Worm (Caenorhabditis elegans): Measurements from ENCODE around the gene T10C6.15.
A peak's percentile ranks its signal among the peaks of the same experiment; 100 is the strongest.

The T10C6.15 gene

DNA sequence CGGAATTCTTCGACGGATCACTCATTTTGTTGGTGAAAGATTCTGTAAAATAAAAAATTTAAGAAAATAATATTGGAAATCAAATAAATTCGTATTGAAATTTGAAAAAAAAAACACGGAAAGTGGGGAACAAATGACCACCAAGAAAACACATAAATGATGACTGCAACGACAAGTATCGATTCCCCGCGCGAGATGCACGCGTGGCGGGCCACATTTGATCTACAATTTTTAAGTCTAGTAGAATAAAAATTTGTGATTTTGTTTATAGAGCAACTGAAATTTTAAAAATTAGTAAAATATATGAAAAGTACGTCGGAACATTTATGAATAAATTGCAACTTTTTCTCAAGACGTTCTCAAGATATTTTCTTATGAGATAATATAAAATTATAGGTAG is 9.3 kb upstream of the T10C6.15 start, which contains the start of gene F14H3.4:
Gene F14H3.4, minus strand, starts transcription at position 42 of the 400 bp plus-strand sequence.
- TF ChIP-seq flt-1 (GFP tag; IDR thresholded peaks at IDR 0.05) (no peak), ceh-36 (tag; optimal IDR thresholded peaks at IDR 0.05) (no peak), ceh-13 (GFP tag; optimal IDR thresholded peaks at IDR 0.05) (no peak), aly-1 (tag; optimal IDR thresholded peaks at IDR 0.05) (no peak), sea-1 (GFP tag; conservative IDR thresholded peaks at IDR 0.05) (no peak), ama-1 (optimal IDR thresholded peaks at IDR 0.05) (no peak), tbx-37 (GFP tag; conservative IDR thresholded peaks at IDR 0.05) (no peak), tbx-11 (GFP tag; IDR thresholded peaks at IDR 0.05) (no peak), B0310.2 (tag; optimal IDR thresholded peaks at IDR 0.05) (no peak), hnd-1 (tag; optimal IDR thresholded peaks at IDR 0.05) (no peak)

ce11 chrV:16053373-16053772 is 7.6 kb upstream of the T10C6.15 start, which contains the start of gene F14H3.3:
F14H3.3 (minus strand) TSS chrV:16053473.
- TF ChIP-seq F13C5.2 (tag; optimal IDR thresholded peaks at IDR 0.05) (no peak), ceh-13 (GFP tag; optimal IDR thresholded peaks at IDR 0.05) (no peak), hmbx-1 (tag; optimal IDR thresholded peaks at IDR 0.05) (no peak), flt-1 (GFP tag; IDR thresholded peaks at IDR 0.05) (no peak), scrt-1 (GFP tag; IDR thresholded peaks at IDR 0.05) (no peak), hmg-4 (GFP tag; optimal IDR thresholded peaks at IDR 0.05) (no peak), pes-1 (GFP tag; IDR thresholded peaks at IDR 0.05) (no peak)

DNA sequence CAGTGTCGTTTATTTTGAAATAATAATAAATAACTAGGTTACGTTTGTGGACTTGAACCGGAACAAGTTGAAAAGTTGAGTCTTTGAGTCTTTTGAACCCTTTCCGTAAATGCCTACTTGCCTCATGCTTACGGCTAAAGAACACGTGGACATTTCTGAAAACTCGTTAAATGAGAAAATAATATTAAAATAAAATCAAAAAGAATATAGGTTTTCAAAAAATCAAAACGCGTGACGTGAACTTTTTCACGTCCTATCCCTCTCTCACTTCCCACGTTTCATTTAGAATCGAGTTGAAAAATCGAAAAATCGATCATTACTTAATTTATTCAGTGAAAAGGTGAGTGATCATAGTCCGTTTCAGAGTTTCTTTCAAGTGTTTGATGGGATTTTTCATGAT is 3.4 kb upstream of the T10C6.15 start, which contains the start of gene best-12:
Gene best-12, plus strand, starts transcription at position 301 of the 400 bp plus-strand sequence.
- no peak for TF ChIP-seq ceh-36 (tag; optimal IDR thresholded peaks at IDR 0.05)
- TF ChIP-seq hmbx-1 (tag; optimal IDR thresholded peaks at IDR 0.05) = no peak
- no peak for TF ChIP-seq ets-7 (tag; optimal IDR thresholded peaks at IDR 0.05)
- no peak for TF ChIP-seq hnd-1 (tag; optimal IDR thresholded peaks at IDR 0.05)
- no peak for TF ChIP-seq ceh-13 (GFP tag; optimal IDR thresholded peaks at IDR 0.05)
- no peak for TF ChIP-seq F13C5.2 (tag; optimal IDR thresholded peaks at IDR 0.05)
- no peak for TF ChIP-seq sea-1 (GFP tag; conservative IDR thresholded peaks at IDR 0.05)
- TF ChIP-seq flt-1 (GFP tag; IDR thresholded peaks at IDR 0.05) = no peak
- TF ChIP-seq aly-1 (tag; optimal IDR thresholded peaks at IDR 0.05) = no peak
- no peak for TF ChIP-seq pes-1 (GFP tag; IDR thresholded peaks at IDR 0.05)
- no peak for TF ChIP-seq B0310.2 (tag; optimal IDR thresholded peaks at IDR 0.05)
- TF ChIP-seq ama-1 (optimal IDR thresholded peaks at IDR 0.05) = no peak
- no peak for TF ChIP-seq tra-4 (tag; optimal IDR thresholded peaks at IDR 0.05)
- no peak for TF ChIP-seq hmg-4 (GFP tag; optimal IDR thresholded peaks at IDR 0.05)
- TF ChIP-seq tbx-11 (GFP tag; IDR thresholded peaks at IDR 0.05) = no peak
- TF ChIP-seq tbx-37 (GFP tag; conservative IDR thresholded peaks at IDR 0.05) = no peak
- TF ChIP-seq scrt-1 (GFP tag; IDR thresholded peaks at IDR 0.05) = no peak

ce11 chrV:16047508-16047907 is 1.8 kb upstream of the T10C6.15 start, which contains the start of gene str-198:
str-198 (plus strand) TSS chrV:16047808.
- TF ChIP-seq hmg-4 (GFP tag; optimal IDR thresholded peaks at IDR 0.05) (no peak), tbx-11 (GFP tag; IDR thresholded peaks at IDR 0.05) (no peak), ets-7 (tag; optimal IDR thresholded peaks at IDR 0.05) (no peak), tra-4 (tag; optimal IDR thresholded peaks at IDR 0.05) (no peak), scrt-1 (GFP tag; IDR thresholded peaks at IDR 0.05) (no peak), hnd-1 (tag; optimal IDR thresholded peaks at IDR 0.05) (no peak), ceh-36 (tag; optimal IDR thresholded peaks at IDR 0.05) (no peak), aly-1 (tag; optimal IDR thresholded peaks at IDR 0.05) (no peak), F13C5.2 (tag; optimal IDR thresholded peaks at IDR 0.05) (no peak), ceh-13 (GFP tag; optimal IDR thresholded peaks at IDR 0.05) (no peak), pes-1 (GFP tag; IDR thresholded peaks at IDR 0.05) (no peak), sea-1 (GFP tag; conservative IDR thresholded peaks at IDR 0.05) (no peak), B0310.2 (tag; optimal IDR thresholded peaks at IDR 0.05) (no peak), flt-1 (GFP tag; IDR thresholded peaks at IDR 0.05) (no peak), tbx-37 (GFP tag; conservative IDR thresholded peaks at IDR 0.05) (no peak)

ce11 chrV:16047052-16047451 is 1.3 kb upstream of the T10C6.15 start:
- 0 out of 2 replicates have a peak, but pooled peaks have one; percentile 7 for TF ChIP-seq tbx-11 (GFP tag; IDR thresholded peaks at IDR 0.05)
- TF ChIP-seq flt-1 (GFP tag; IDR thresholded peaks at IDR 0.05) = no peak
- no peak for TF ChIP-seq ceh-13 (GFP tag; optimal IDR thresholded peaks at IDR 0.05)
- TF ChIP-seq hmbx-1 (tag; optimal IDR thresholded peaks at IDR 0.05) = no peak
- no peak for TF ChIP-seq B0310.2 (tag; optimal IDR thresholded peaks at IDR 0.05)
- TF ChIP-seq F13C5.2 (tag; optimal IDR thresholded peaks at IDR 0.05) = no peak

- TF ChIP-seq hmbx-1 (tag; optimal IDR thresholded peaks at IDR 0.05) = no peak
- TF ChIP-seq ceh-13 (GFP tag; optimal IDR thresholded peaks at IDR 0.05) = no peak
- no peak for TF ChIP-seq tbx-37 (GFP tag; conservative IDR thresholded peaks at IDR 0.05)
- no peak for TF ChIP-seq hmg-4 (GFP tag; optimal IDR thresholded peaks at IDR 0.05)
- TF ChIP-seq aly-1 (tag; optimal IDR thresholded peaks at IDR 0.05) = no peak
- TF ChIP-seq F13C5.2 (tag; optimal IDR thresholded peaks at IDR 0.05) = no peak
- no peak for TF ChIP-seq B0310.2 (tag; optimal IDR thresholded peaks at IDR 0.05)
- TF ChIP-seq tra-4 (tag; optimal IDR thresholded peaks at IDR 0.05) = no peak
- no peak for TF ChIP-seq flt-1 (GFP tag; IDR thresholded peaks at IDR 0.05)
- no peak for TF ChIP-seq hnd-1 (tag; optimal IDR thresholded peaks at IDR 0.05)
- no peak for TF ChIP-seq pes-1 (GFP tag; IDR thresholded peaks at IDR 0.05)
- TF ChIP-seq ceh-36 (tag; optimal IDR thresholded peaks at IDR 0.05) = no peak
- TF ChIP-seq tbx-11 (GFP tag; IDR thresholded peaks at IDR 0.05) = no peak
- no peak for TF ChIP-seq ama-1 (optimal IDR thresholded peaks at IDR 0.05)
- TF ChIP-seq scrt-1 (GFP tag; IDR thresholded peaks at IDR 0.05) = no peak
These were observed 833 bp upstream of the T10C6.15 start, which contains the start of gene ZK285.2 for ce11 chrV:16046573-16046972. ZK285.2 (plus strand) TSS chrV:16046873.

- TF ChIP-seq hnd-1 (tag; optimal IDR thresholded peaks at IDR 0.05) (no peak), tbx-37 (GFP tag; conservative IDR thresholded peaks at IDR 0.05) (no peak), sea-1 (GFP tag; conservative IDR thresholded peaks at IDR 0.05) (no peak), ceh-13 (GFP tag; optimal IDR thresholded peaks at IDR 0.05) (no peak), aly-1 (tag; optimal IDR thresholded peaks at IDR 0.05) (no peak)
These were observed 2.1 kb downstream of the T10C6.15 start for ce11 chrV:16043686-16044085.

DNA sequence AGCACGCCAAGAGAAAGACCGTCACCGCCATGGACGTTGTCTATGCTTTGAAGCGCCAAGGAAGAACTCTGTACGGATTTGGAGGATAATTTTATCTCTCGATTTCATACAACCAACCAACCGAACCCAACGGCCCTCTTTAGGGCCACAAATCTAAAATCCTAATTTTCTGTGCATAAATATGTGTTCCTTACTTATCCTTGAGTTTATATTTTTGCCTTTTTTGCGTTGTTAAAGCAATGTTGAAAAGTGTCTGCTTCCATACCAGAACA is 3.1 kb downstream of the T10C6.15 start:
- TF ChIP-seq hnd-1 (tag; optimal IDR thresholded peaks at IDR 0.05) (no peak), tbx-11 (GFP tag; IDR thresholded peaks at IDR 0.05) (0 out of 2 replicates have a peak, but pooled peaks have one; percentile 1), ceh-36 (tag; optimal IDR thresholded peaks at IDR 0.05) (peak; percentile 3), ama-1 (optimal IDR thresholded peaks at IDR 0.05) (peak; percentile 83), flt-1 (GFP tag; IDR thresholded peaks at IDR 0.05) (no peak), ceh-13 (GFP tag; optimal IDR thresholded peaks at IDR 0.05) (no peak), sea-1 (GFP tag; conservative IDR thresholded peaks at IDR 0.05) (no peak), pes-1 (GFP tag; IDR thresholded peaks at IDR 0.05) (no peak), B0310.2 (tag; optimal IDR thresholded peaks at IDR 0.05) (peak; percentile 32), aly-1 (tag; optimal IDR thresholded peaks at IDR 0.05) (peak; percentile 81)

All from whole organism, early embryonic.